Worm (Caenorhabditis elegans) whole organism, L2 larva: ENCODE measurements around the gene F40G9.19.

Experiments
- C34F6.9 ChIP-seq: fragments of 150-350 bp; optimal IDR thresholded peaks from 2 replicates; lab custom pipeline; 2014; ENCODE audit warnings: missing biosample characterization, missing genetic modification characterization
- ZK546.5 ChIP-seq: sonication (generic microtip); optimal IDR thresholded peaks from 2 replicates; lab custom pipeline; 2017; ENCODE audit warnings: missing biosample characterization, missing genetic modification characterization
- alr-1 ChIP-seq: fragments of 150-350 bp; optimal IDR thresholded peaks from 2 replicates; lab custom pipeline; 2014; ENCODE audit warnings: missing biosample characterization, missing genetic modification characterization
- ama-1 ChIP-seq: fragments of 150-350 bp; optimal IDR thresholded peaks from 2 replicates; lab custom pipeline; 2018; ENCODE audit warnings: inconsistent platforms
- ceh-16 ChIP-seq: fragments of 150-350 bp; optimal IDR thresholded peaks from 2 replicates; lab custom pipeline; 2014; ENCODE audit warnings: missing biosample characterization, missing genetic modification characterization
- crh-2 ChIP-seq: sonication (generic microtip); optimal IDR thresholded peaks from 2 replicates; lab custom pipeline; 2017; ENCODE audit warnings: missing biosample characterization, missing genetic modification characterization
- dmd-4 ChIP-seq: sonication (generic microtip); optimal IDR thresholded peaks from 2 replicates; lab custom pipeline; 2017; ENCODE audit warnings: missing biosample characterization, missing genetic modification characterization
- egl-27 ChIP-seq: sonication (generic microtip); optimal IDR thresholded peaks from 3 replicates; lab custom pipeline; 2017; ENCODE audit warnings: missing biosample characterization, missing genetic modification reagents, missing genetic modification characterization
- elt-3 ChIP-seq: sonication (generic microtip); optimal IDR thresholded peaks from 2 replicates; lab custom pipeline; 2017; ENCODE audit warnings: missing biosample characterization, missing genetic modification characterization
- lin-11 ChIP-seq: fragments of 150-350 bp; sonication (generic microtip); optimal IDR thresholded peaks from 2 replicates; lab custom pipeline; 2014; ENCODE audit warnings: missing biosample characterization, missing genetic modification characterization, inconsistent platforms, mixed read lengths
- lin-39 ChIP-seq: fragments of 150-350 bp; optimal IDR thresholded peaks from 2 replicates; lab custom pipeline; 2014; ENCODE audit warnings: missing biosample characterization, missing genetic modification reagents, missing genetic modification characterization
- lsy-2 ChIP-seq, 2 experiments: fragments of 150-350 bp in 1 of 2; sonication (generic microtip) in 1 of 2; optimal IDR thresholded peaks; 2 replicates each; lab custom pipeline; 2014 to 2017; ENCODE audit warnings: missing biosample characterization in 2 of 2, missing genetic modification characterization in 2 of 2
- mab-5 ChIP-seq: fragments of 150-350 bp; optimal IDR thresholded peaks from 2 replicates; lab custom pipeline; 2014; ENCODE audit warnings: missing biosample characterization, missing genetic modification characterization
- mdl-1 ChIP-seq, 2 experiments: fragments of 150-350 bp in 1 of 2; sonication (generic microtip) in 1 of 2; optimal IDR thresholded peaks; 2 replicates each; lab custom pipeline; 2017; ENCODE audit warnings: missing biosample characterization in 2 of 2, missing genetic modification characterization in 2 of 2
- nhr-10 ChIP-seq: sonication (generic microtip); optimal IDR thresholded peaks from 2 replicates; lab custom pipeline; 2017; ENCODE audit warnings: missing biosample characterization, missing genetic modification characterization
- nhr-11 ChIP-seq: fragments of 150-350 bp; optimal IDR thresholded peaks from 2 replicates; lab custom pipeline; 2014; ENCODE audit warnings: missing biosample characterization, missing genetic modification characterization
- nhr-12 ChIP-seq: fragments of 150-350 bp; optimal IDR thresholded peaks from 2 replicates; lab custom pipeline; 2014; ENCODE audit warnings: missing biosample characterization, missing genetic modification characterization
- nhr-129 ChIP-seq: fragments of 150-350 bp; optimal IDR thresholded peaks from 2 replicates; lab custom pipeline; 2014; ENCODE audit warnings: missing biosample characterization, missing genetic modification characterization
- nhr-23 ChIP-seq: fragments of 150-350 bp; optimal IDR thresholded peaks from 2 replicates; lab custom pipeline; 2014; ENCODE audit warnings: missing biosample characterization, missing genetic modification reagents, missing genetic modification characterization
- nhr-237 ChIP-seq: fragments of 150-350 bp; optimal IDR thresholded peaks from 2 replicates; lab custom pipeline; 2014; ENCODE audit warnings: missing biosample characterization, missing genetic modification characterization
- nhr-6 ChIP-seq: fragments of 150-350 bp; optimal IDR thresholded peaks from 2 replicates; lab custom pipeline; 2014; ENCODE audit warnings: missing biosample characterization, missing genetic modification characterization
- nhr-77 ChIP-seq: fragments of 150-350 bp; optimal IDR thresholded peaks from 2 replicates; lab custom pipeline; 2014; ENCODE audit warnings: missing biosample characterization, missing genetic modification characterization
- sem-4 ChIP-seq: fragments of 150-350 bp; optimal IDR thresholded peaks from 2 replicates; lab custom pipeline; 2014; ENCODE audit warnings: missing biosample characterization, missing genetic modification reagents, missing genetic modification characterization
- sma-9 ChIP-seq, 2 experiments: fragments of 150-350 bp in 1 of 2; sonication (generic microtip) in 1 of 2; optimal IDR thresholded peaks; 2 replicates each; lab custom pipeline; 2014 to 2016; ENCODE audit warnings: missing genetic modification characterization in 2 of 2, mild to moderate bottlenecking in 1 of 2, missing biosample characterization in 1 of 2, missing compliant biosample characterization in 1 of 2, missing genetic modification reagents in 1 of 2, moderate library complexity in 1 of 2
- unc-39 ChIP-seq: fragments of 150-350 bp; optimal IDR thresholded peaks from 2 replicates; lab custom pipeline; 2014; ENCODE audit warnings: missing biosample characterization, missing genetic modification characterization
- unc-55 ChIP-seq: fragments of 150-350 bp; sonication (generic microtip); optimal IDR thresholded peaks from 3 replicates; lab custom pipeline; 2014; ENCODE audit warnings: missing biosample characterization, missing genetic modification reagents, missing genetic modification characterization
- unc-62 ChIP-seq: fragments of 150-350 bp; optimal IDR thresholded peaks from 2 replicates; lab custom pipeline; 2014; ENCODE audit warnings: missing biosample characterization, missing genetic modification reagents, missing genetic modification characterization
- zag-1 ChIP-seq: fragments of 150-350 bp; optimal IDR thresholded peaks from 2 replicates; lab custom pipeline; 2014; ENCODE audit warnings: missing biosample characterization, missing genetic modification characterization
- ztf-1 ChIP-seq: fragments of 200-800 bp; sonication (Bioruptor generic); conservative IDR thresholded peaks from 2 replicates; pipeline ENCODE4 v1.3.6; 2022; ENCODE audit warnings: missing genetic modification characterization, missing compliant biosample characterization
- ztf-4 ChIP-seq: fragments of 150-350 bp; optimal IDR thresholded peaks from 2 replicates; lab custom pipeline; 2014; ENCODE audit warnings: missing biosample characterization, missing genetic modification characterization

F40G9.19 gene

DNA sequence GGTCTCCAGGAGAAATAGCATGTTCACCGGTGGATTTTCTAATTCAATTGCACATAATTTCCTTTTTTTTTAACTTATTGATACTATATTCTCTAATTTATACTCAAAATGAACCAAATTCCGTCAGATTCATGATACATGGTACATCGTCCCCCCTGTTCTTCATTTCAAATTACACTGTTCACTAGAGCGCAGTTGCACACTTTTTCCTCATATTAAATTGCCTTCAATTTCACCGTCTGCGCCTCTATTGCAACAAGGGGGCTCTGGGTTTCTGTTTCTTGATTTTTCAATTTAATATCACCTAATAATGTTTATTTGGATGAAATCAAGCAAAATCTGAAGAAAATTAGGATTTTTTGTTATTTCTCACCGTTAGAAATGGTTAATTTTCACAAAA is 42.0 kb upstream of the F40G9.19 start (continued):
- TF ChIP-seq lsy-2 (tag; optimal IDR thresholded peaks at IDR 0.05; lab: Kevin White, UChicago) (peak in 1 of 2 experiments; percentile 75), crh-2 (peak; percentile 60), zag-1 (tag; lab: Kevin White, UChicago) (peak; percentile 19), C34F6.9 (tag; lab: Kevin White, UChicago) (peak; percentile 83), ztf-4 (tag; lab: Kevin White, UChicago) (no peak)

DNA sequence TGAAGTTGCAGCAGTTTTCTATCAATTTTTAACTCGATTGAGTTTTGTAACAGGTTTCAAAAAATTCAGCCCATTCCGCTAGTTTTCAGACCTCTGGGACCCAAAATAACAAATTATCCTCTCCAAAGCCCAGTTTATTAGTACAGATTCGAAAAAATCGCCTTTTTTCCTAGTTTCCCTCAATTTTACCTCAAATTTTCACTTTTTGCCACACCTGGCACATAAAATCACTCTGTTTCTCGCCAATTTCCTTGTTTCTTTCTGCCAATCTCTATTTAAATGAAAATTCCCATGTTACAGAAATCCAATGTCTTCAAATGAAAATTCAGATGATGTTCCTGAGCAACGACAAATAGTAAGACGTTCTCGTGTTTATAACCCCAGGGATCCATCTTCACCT is 41.5 kb upstream of the F40G9.19 start, which contains the start of gene pals-22:
TSS of gene pals-22 (plus strand) at position 301 of the 400 bp plus-strand sequence.
- no peak for TF ChIP-seq nhr-237
- no peak for TF ChIP-seq crh-2
- no peak for TF ChIP-seq nhr-77 (tag; lab: Kevin White, UChicago)
- no peak for TF ChIP-seq nhr-23
- no peak for TF ChIP-seq mab-5
- no peak for TF ChIP-seq ZK546.5 (tag; lab: Kevin White, UChicago)
- TF ChIP-seq lin-11 = no peak
- TF ChIP-seq sem-4 (tag; lab: Kevin White, UChicago) = no peak
- TF ChIP-seq unc-62 (GFP tag; lab: Kevin White, UChicago) = no peak
- no peak for TF ChIP-seq ceh-16
- TF ChIP-seq ztf-4 (tag; lab: Kevin White, UChicago) = no peak
- no peak for TF ChIP-seq alr-1 (tag; lab: Kevin White, UChicago)
- TF ChIP-seq nhr-11 (tag; lab: Kevin White, UChicago) = no peak
- TF ChIP-seq sma-9 (GFP tag; optimal IDR thresholded peaks at IDR 0.05; lab: Kevin White, UChicago) = no peak
- no peak for TF ChIP-seq sma-9 (tag; optimal IDR thresholded peaks at IDR 0.05; lab: Kevin White, UChicago)
- no peak for TF ChIP-seq unc-55 (GFP tag; lab: Kevin White, UChicago)

DNA sequence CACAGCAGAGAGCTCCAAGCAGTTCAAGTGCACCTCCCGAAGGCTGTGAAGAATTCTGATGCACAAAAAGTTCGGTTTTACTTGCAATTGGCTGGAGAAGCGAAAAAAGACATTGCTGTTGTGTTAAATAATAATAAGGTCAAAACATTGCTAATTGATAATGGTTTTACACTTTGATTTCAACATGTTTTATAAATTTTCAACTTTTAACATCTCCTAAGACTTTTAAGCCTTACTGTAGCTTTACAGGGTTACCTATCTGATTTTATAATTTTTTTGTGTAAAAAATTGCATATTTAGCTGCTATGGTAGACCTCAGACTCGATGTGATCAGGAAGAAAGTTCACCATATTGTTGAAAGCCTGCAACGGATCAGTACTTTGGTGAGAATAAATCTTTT is 39.4 kb upstream of the F40G9.19 start, which contains the start of gene pals-25:
TSS of gene pals-25 (plus strand) at position 301 of the 400 bp plus-strand sequence.
- TF ChIP-seq ztf-4 (tag; lab: Kevin White, UChicago) (no peak), nhr-6 (tag; lab: Kevin White, UChicago) (no peak), mab-5 (no peak), ceh-16 (no peak), egl-27 (tag; lab: Kevin White, UChicago) (no peak), ztf-1 (GFP tag; lab: Robert Waterston, UW) (no peak), ama-1 (no peak)

DNA sequence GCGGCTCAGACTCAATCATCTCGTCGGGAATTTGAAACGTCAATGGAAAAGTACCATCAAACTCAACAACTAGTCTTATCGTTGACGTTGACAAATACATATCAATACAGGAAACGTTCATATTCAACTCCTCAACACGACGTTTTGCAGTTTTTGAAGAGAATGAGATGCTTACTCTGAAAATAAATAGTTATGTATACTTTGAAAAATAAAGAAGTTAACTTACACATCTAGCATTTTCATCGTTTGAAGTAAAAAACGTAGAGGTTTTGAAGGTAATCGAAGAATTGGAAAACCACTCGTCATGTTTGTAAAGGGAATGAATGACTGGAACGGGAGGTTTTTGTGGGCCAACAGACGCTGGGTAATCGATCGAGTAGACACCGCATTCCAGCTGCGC is 32.7 kb upstream of the F40G9.19 start, which contains the start of gene fbxb-81:
TSS of gene fbxb-81 (minus strand) at position 314 of the 400 bp plus-strand sequence.
- TF ChIP-seq unc-62 (GFP tag; lab: Kevin White, UChicago) (no peak), dmd-4 (tag; lab: Kevin White, UChicago) (no peak), nhr-129 (tag; lab: Kevin White, UChicago) (no peak), ceh-16 (no peak)

DNA sequence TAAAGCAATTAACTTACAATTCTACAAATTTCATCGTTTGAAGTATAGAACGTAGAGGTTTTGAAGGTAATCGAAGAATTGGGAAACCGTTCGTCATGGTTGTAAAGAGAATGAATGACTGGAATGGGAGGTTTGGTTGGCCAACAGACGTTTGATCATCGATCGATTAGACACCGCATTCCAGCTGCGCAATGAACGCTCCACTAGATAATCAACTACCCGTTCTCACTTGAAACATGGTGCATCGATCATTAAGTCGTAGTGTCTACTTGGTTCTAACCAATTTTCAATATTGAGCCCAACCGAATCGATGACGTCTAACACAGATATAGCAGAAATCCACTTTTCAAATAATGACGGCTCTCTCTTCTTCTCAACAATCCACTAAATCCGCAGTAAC is 30.5 kb upstream of the F40G9.19 start, which contains the start of gene fbxb-82:
TSS of gene fbxb-82 (minus strand) at position 101 of the 400 bp plus-strand sequence.
- no peak for TF ChIP-seq unc-39 (tag; lab: Kevin White, UChicago)
- TF ChIP-seq nhr-12 (tag; lab: Kevin White, UChicago) = no peak
- TF ChIP-seq sma-9 (GFP tag; optimal IDR thresholded peaks at IDR 0.05; lab: Kevin White, UChicago) = no peak
- TF ChIP-seq sma-9 (tag; optimal IDR thresholded peaks at IDR 0.05; lab: Kevin White, UChicago) = no peak
- no peak for TF ChIP-seq sem-4 (tag; lab: Kevin White, UChicago)
- no peak for TF ChIP-seq elt-3 (tag; lab: Kevin White, UChicago)
- no peak for TF ChIP-seq nhr-11 (tag; lab: Kevin White, UChicago)
- no peak for TF ChIP-seq mdl-1 (tag; optimal IDR thresholded peaks at IDR 0.05; lab: Kevin White, UChicago)
- TF ChIP-seq nhr-6 (tag; lab: Kevin White, UChicago) = no peak
- no peak for TF ChIP-seq nhr-10
- no peak for TF ChIP-seq nhr-23
- TF ChIP-seq, all 48 proteins: peak for 0

DNA sequence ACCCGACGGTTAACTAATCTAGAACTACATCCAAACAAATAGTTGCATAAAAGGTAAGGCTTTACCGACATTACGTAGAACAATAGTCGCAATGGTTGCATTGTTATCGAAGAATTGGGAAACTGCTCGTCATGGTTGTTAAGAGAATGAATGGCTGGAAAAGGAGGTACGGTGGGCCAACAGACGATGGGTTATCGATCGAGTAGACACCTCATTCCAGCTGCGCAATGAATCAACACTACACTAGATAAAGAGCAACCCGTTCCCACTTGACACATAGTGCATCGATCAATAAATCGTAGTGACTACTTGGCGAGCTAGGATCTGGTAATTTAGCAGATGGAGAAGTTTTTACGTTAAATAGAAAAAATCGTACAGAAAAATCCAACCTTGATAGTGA is 28.5 kb upstream of the F40G9.19 start, which contains the start of the genes T17A3.12 and fbxb-83:
TSS of gene T17A3.12 (minus strand) at position 101 of the 400 bp plus-strand sequence.
TSS of gene fbxb-83 (minus strand) at position 134 of the 400 bp plus-strand sequence.
- TF ChIP-seq lin-39 (tag; lab: Kevin White, UChicago) = no peak
